Worm (Caenorhabditis elegans) whole organism, L4/young adult: ENCODE measurements around the gene efr-3.

Experiments
- dao-5 ChIP-seq: sonication (generic microtip); optimal IDR thresholded peaks from 2 replicates; lab custom pipeline; 2016; ENCODE audit warnings: missing genotype, missing genetic modification characterization, moderate library complexity, missing compliant biosample characterization
- him-1 ChIP-seq: sonication (generic microtip); optimal IDR thresholded peaks from 2 replicates; lab custom pipeline; 2016; ENCODE audit warnings: missing genotype, missing genetic modification reagents, missing genetic modification characterization, missing compliant biosample characterization

- no peak for TF ChIP-seq him-1 (tag; lab: Kevin White, UChicago)
- TF ChIP-seq dao-5 (tag; lab: Kevin White, UChicago) = no peak
Measured at ce11 chrII:6309198-6309597, 11.8 kb downstream of the efr-3 start, which contains the start of gene glb-10.
